Fruit fly (Drosophila melanogaster) whole organism: ENCODE data around the gene mRRF1.
A peak's percentile ranks its signal among the peaks of the same experiment; 100 is the strongest.

Source experiments
- CG8478 ChIP-seq: fragments of >200 bp; optimal IDR thresholded peaks from 2 replicates; lab custom pipeline; 2018; ENCODE audit warnings: inconsistent platforms
- Dll ChIP-seq: fragments of >200 bp; optimal IDR thresholded peaks from 2 replicates; lab custom pipeline; 2017
- EcR ChIP-seq, 2 experiments: fragments of >200 bp; optimal IDR thresholded peaks; 2 replicates each; lab custom pipeline; 2017; ENCODE audit warnings: missing biosample characterization in 2 of 2, missing genetic modification characterization in 2 of 2, missing genetic modification reagents in 2 of 2
- pan ChIP-seq: fragments of >200 bp; optimal IDR thresholded peaks from 2 replicates; lab custom pipeline; 2017
- psq ChIP-seq: fragments of >200 bp; optimal IDR thresholded peaks from 2 replicates; lab custom pipeline; 2017
- usp ChIP-seq: fragments of >200 bp; optimal IDR thresholded peaks from 2 replicates; lab custom pipeline; 2017; ENCODE audit warnings: missing biosample characterization, missing genetic modification characterization, mixed read lengths

Gene mRRF1

dm6 chr3L:9355555-9355954, 8.6 kb upstream of the mRRF1 start:
- TF ChIP-seq Dll (lab: Kevin White, UChicago): no peak
- TF ChIP-seq CG8478 (lab: Kevin White, UChicago): no peak
- no peak for TF ChIP-seq psq (lab: Kevin White, UChicago)
- no peak for TF ChIP-seq EcR (GFP tag; optimal IDR thresholded peaks at IDR 0.05; lab: Kevin White, UChicago)
- TF ChIP-seq pan: no peak
- no peak for TF ChIP-seq usp (GFP tag; lab: Kevin White, UChicago)

dm6 chr3L:9356138-9356753, 7.9 kb upstream of the mRRF1 start:
- TF ChIP-seq Dll (lab: Kevin White, UChicago) (no peak), CG8478 (lab: Kevin White, UChicago) (no peak), pan (no peak), usp (GFP tag; lab: Kevin White, UChicago) (no peak), EcR (GFP tag; optimal IDR thresholded peaks at IDR 0.05; lab: Kevin White, UChicago) (no peak), psq (lab: Kevin White, UChicago) (no peak)

DNA sequence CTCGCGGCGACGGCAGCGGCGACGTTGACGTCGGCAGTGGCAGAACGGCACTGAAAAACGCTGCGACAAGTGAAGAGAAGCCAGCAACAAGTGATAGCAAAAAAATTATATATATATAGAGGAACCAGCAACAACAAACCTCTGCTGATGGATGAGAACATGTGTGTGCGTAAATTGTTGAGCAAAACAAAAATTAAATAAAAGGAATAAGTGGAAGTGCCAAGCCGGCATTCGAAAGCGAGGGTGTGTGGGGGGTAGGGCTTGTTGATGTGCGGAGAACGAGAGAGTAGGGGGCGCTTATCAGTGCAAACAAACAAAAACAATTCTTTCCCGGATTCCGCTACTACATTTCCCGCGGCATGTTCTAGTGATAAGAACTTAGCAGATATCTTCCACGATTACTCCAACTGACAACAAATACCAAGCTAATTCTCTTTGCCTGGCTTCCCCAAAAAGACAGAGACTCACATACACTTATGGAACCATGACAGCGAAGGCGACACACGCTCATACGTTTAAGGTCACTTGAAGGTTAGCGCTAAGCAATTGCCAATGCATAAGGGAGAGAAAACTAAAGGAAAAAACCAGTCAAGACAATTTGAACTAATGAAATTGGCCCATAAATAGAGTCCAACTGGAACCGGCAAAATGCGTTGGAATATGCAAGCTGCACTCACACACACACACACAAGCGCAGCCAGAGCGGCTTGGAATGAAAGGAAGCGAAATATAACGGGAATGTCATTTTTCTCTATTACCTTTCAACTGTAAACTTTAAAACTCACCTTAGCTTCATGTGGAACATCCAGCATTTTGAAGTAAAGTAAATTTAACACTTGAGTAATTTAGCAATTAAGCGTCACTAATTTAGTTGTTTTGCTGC, 6.1 kb upstream of the mRRF1 start:
- TF ChIP-seq pan (no peak), usp (GFP tag; lab: Kevin White, UChicago) (no peak), Dll (lab: Kevin White, UChicago) (no peak), CG8478 (lab: Kevin White, UChicago) (no peak), EcR (GFP tag; optimal IDR thresholded peaks at IDR 0.05; lab: Kevin White, UChicago) (no peak), psq (lab: Kevin White, UChicago) (no peak)

DNA sequence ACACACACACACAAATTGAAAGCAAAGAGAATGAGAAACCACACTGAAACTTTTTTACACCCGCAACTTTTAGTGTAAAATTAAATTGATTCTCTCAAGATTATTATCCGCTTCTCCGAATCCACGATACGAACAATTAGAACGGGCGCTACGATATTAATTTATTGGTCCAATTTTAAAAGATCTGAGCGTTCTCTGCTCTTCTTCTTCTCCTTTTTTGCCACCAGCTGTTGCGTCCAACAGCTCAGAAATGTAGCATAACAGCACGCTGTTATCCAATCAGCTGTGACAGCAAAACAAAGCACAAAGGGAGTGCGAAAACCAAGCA, 5.5 kb upstream of the mRRF1 start, which contains the start of the genes UGP and Svip:
TSS of gene UGP (minus strand) at position 223 of the 328 bp plus-strand sequence.
TSS of gene Svip (plus strand) at position 287 of the 328 bp plus-strand sequence.
- no peak for TF ChIP-seq CG8478 (lab: Kevin White, UChicago)
- no peak for TF ChIP-seq Dll (lab: Kevin White, UChicago)
- no peak for TF ChIP-seq pan
- no peak for TF ChIP-seq usp (GFP tag; lab: Kevin White, UChicago)
- TF ChIP-seq EcR (GFP tag; optimal IDR thresholded peaks at IDR 0.05; lab: Kevin White, UChicago): no peak
- TF ChIP-seq psq (lab: Kevin White, UChicago): no peak

- no peak for TF ChIP-seq Dll (lab: Kevin White, UChicago)
- no peak for TF ChIP-seq psq (lab: Kevin White, UChicago)
- TF ChIP-seq usp (GFP tag; lab: Kevin White, UChicago): no peak
- no peak for TF ChIP-seq CG8478 (lab: Kevin White, UChicago)
- no peak for TF ChIP-seq pan
- TF ChIP-seq EcR (GFP tag; optimal IDR thresholded peaks at IDR 0.05; lab: Kevin White, UChicago): no peak
Measured at dm6 chr3L:9360217-9360692, 3.9 kb upstream of the mRRF1 start, which contains the start of gene Pdxk. TSS of gene Pdxk (plus strand) at chr3L:9360316.

DNA sequence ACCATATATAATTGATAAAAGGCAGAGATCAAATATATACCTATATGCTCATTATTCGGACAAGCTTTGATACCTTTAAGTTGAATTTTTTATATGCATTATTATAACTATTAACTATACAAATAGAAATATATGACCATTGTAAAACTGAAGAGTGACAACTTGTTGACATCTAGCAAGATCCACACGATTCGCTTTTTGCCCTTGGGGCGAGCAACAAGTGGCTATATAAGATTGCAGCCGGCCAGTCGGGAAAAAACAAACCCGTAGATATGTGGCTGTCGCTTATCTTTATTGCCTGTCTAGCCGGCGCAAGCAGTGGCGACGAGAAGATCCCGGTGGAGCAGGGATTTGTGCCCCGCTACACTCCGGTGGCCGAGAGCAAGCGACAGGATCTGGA, 2.3 kb upstream of the mRRF1 start, which contains the start of gene CG34456:
TSS of gene CG34456 (plus strand) at position 215 of the 400 bp plus-strand sequence.
- TF ChIP-seq pan: no peak
- TF ChIP-seq CG8478 (lab: Kevin White, UChicago): no peak
- TF ChIP-seq Dll (lab: Kevin White, UChicago): no peak
- no peak for TF ChIP-seq psq (lab: Kevin White, UChicago)
- TF ChIP-seq EcR (GFP tag; optimal IDR thresholded peaks at IDR 0.05; lab: Kevin White, UChicago): no peak
- no peak for TF ChIP-seq usp (GFP tag; lab: Kevin White, UChicago)

DNA sequence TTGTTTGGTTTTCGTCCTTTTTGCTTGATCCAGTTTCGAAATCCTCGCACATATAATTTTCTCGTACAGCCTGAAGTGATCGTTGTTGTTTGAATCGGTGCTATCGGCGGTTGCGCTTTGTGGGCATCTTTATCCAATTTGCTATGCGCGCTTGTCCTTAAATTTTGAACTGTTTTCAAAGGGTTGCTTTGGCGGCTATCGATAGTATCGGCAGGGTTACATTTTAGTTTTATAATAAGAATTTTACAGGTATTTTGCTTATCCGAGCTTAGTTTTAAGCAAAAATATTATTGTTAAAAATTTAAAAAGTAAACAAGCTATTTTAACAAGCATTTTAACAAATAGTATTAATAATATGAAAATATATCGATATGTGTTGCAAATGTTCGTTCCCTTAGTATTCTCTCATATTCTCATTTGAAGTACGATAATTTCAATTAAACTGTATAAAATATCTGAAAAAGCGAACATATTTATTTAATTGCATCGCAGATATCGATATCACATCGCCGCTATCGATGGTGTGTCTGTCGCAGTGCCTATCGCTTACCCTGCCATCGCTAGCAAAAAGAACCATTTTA, 2.8 kb downstream of the mRRF1 start, which contains the start of the genes Klp67A and CG4452:
TSS of gene Klp67A (minus strand) at position 197 of the 581 bp plus-strand sequence.
TSS of gene CG4452 (plus strand) at position 528 of the 581 bp plus-strand sequence.
- no peak for TF ChIP-seq pan
- TF ChIP-seq psq (lab: Kevin White, UChicago): peak; percentile 62

DNA sequence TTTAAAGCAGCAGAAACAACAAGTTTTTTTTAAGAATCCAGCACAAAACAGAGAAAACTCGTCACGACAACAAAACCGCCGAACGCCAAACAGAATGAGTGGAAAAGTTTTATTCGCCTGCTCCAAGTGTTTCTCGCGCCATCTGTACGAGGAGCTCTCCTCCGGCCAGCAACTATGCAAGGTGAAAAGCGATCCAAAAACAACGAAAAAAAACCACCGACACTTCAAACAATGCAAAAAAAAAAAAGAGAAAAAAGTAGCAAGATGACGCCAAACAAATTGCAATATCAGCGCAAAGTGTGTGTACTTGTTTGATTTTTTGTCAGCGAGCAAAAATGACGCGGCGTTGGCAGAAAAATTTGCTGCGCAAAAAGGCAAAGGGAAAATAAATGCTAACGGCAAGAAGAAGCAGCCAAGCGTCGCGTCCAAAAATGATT, 3.3 kb downstream of the mRRF1 start:
- TF ChIP-seq pan: no peak
- TF ChIP-seq Dll (lab: Kevin White, UChicago): no peak
- no peak for TF ChIP-seq usp (GFP tag; lab: Kevin White, UChicago)
- TF ChIP-seq EcR (GFP tag; optimal IDR thresholded peaks at IDR 0.05; lab: Kevin White, UChicago): no peak
- no peak for TF ChIP-seq CG8478 (lab: Kevin White, UChicago)
- no peak for TF ChIP-seq psq (lab: Kevin White, UChicago)

- no peak for TF ChIP-seq psq (lab: Kevin White, UChicago)
- TF ChIP-seq pan: no peak
- TF ChIP-seq Dll (lab: Kevin White, UChicago): no peak
- TF ChIP-seq EcR (GFP tag; optimal IDR thresholded peaks at IDR 0.05; lab: Kevin White, UChicago): no peak
- TF ChIP-seq usp (GFP tag; lab: Kevin White, UChicago): no peak
- no peak for TF ChIP-seq CG8478 (lab: Kevin White, UChicago)
Measured at dm6 chr3L:9368665-9369064, 4.5 kb downstream of the mRRF1 start.

DNA sequence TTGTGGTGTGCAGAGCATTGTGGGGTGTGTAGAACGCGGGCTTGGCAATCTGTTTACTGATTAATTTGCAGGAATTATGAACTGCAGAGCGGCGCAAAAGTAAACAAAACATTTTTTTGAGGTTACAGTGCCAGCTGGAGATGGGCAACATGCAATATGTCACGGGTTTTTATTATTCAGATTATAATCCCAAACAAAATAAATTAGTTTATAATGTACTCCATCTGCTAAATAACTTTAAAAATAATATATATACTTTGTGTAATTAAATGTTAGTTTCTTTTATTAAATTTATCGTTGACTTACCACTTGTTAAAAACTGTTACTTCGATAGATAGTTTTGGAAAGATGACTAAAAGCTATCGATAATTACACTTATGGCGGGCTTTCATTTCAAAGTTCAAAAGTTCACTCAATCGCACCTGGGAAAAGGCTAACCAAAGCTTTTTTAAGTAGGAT, 6.8 kb downstream of the mRRF1 start, which contains the start of gene Fdx1:
TSS of gene Fdx1 (minus strand) at position 332 of the 459 bp plus-strand sequence.
- TF ChIP-seq pan: no peak
- TF ChIP-seq EcR (GFP tag; optimal IDR thresholded peaks at IDR 0.05; lab: Kevin White, UChicago): no peak
- no peak for TF ChIP-seq psq (lab: Kevin White, UChicago)
- TF ChIP-seq CG8478 (lab: Kevin White, UChicago): no peak
- no peak for TF ChIP-seq Dll (lab: Kevin White, UChicago)
